Fruit fly (Drosophila melanogaster): ENCODE measurements around the gene CG5390.

DNA sequence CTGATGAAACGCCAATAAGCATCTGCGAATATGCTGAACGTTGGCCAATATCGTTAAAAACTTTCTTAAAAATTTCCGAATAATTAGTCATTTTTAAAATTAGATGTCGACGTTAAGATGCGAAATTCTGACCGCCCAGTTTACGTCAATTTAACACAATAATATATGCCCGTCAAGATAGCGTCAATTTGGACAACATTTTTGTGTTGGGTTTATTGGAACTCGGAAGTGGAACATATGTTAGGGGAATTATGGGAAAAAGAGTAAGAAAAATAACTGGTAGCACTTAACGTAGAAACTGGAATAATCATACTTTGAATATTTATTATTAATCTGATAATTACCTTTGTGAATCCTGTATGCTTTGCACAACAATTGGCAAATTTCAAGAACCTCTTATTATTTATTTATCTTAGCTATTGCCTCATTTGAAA, 50.7 kb downstream of the CG5390 start, which contains the start of gene CG5676:
- TF ChIP-seq Myc (optimal IDR thresholded peaks at IDR 0.05) (no peak), psq (optimal IDR thresholded peaks at IDR 0.05) (no peak), h (optimal IDR thresholded peaks at IDR 0.05) (no peak), ttk (optimal IDR thresholded peaks at IDR 0.05) (no peak)
